Fruit fly (Drosophila melanogaster) whole organism, wandering third instar larva: ENCODE results near the gene MED7.

ENCODE experiments used
- CrebA ChIP-seq: fragments of 200-800 bp; sonication (Bioruptor generic); optimal IDR thresholded peaks from 2 replicates; lab custom pipeline; 2016; ENCODE audit warnings: missing biosample characterization, mild to moderate bottlenecking, missing genetic modification characterization, borderline replicate concordance
- Jra ChIP-seq: sonication (Bioruptor generic); optimal IDR thresholded peaks from 2 replicates; lab custom pipeline; 2016; ENCODE audit warnings: missing biosample characterization, missing genetic modification characterization
- Mio ChIP-seq: sonication (Bioruptor generic); optimal IDR thresholded peaks from 2 replicates; lab custom pipeline; 2016; ENCODE audit warnings: missing biosample characterization, missing genetic modification characterization
- fru ChIP-seq: fragments of 200-800 bp; sonication (Bioruptor generic); optimal IDR thresholded peaks from 3 replicates; lab custom pipeline; 2016; ENCODE audit warnings: missing biosample characterization, mild to moderate bottlenecking, missing genetic modification characterization
- usp ChIP-seq: fragments of >200 bp; optimal IDR thresholded peaks from 2 replicates; lab custom pipeline; 2017; ENCODE audit warnings: missing biosample characterization, missing genetic modification characterization

dm6 chr3R:10776047-10776659 is 15.3 kb upstream of the MED7 start:
- TF ChIP-seq fru (GFP tag; lab: Kevin White, UChicago) (no peak), Jra (GFP tag; lab: Kevin White, UChicago) (no peak), usp (GFP tag; lab: Kevin White, UChicago) (no peak), Mio (GFP tag; lab: Kevin White, UChicago) (no peak), CrebA (GFP tag; lab: Kevin White, UChicago) (no peak)
